Worm (Caenorhabditis elegans) whole organism, young adult: ENCODE data around the gene D2096.5.

Experiments used
- K11D2.4 ChIP-seq: fragments of 200-800 bp; sonication (Bioruptor generic); IDR thresholded peaks from 2 replicates; pipeline ENCODE4 v1.3.6; 2022; ENCODE audit warnings: missing genetic modification reagents, missing genetic modification characterization, missing compliant biosample characterization
- ama-1 ChIP-seq, 3 experiments: fragments of 150-350 bp in 1 of 3; sonication (generic microtip) in 2 of 3; optimal IDR thresholded peaks; 2 replicates each; lab custom pipeline; 2014 to 2018; ENCODE audit warnings: missing biosample characterization in 2 of 3, missing genetic modification characterization in 2 of 3, missing genetic modification reagents in 2 of 3
- attf-3 ChIP-seq: fragments of 200-800 bp; sonication (Bioruptor generic); conservative IDR thresholded peaks from 2 replicates; pipeline ENCODE4 v1.3.6; 2022; ENCODE audit warnings: missing genetic modification reagents, missing genetic modification characterization, missing compliant biosample characterization
- bed-1 ChIP-seq: fragments of 200-800 bp; sonication (Bioruptor generic); IDR thresholded peaks from 2 replicates; pipeline ENCODE4 v1.3.6; 2022; ENCODE audit warnings: missing genetic modification reagents, missing genetic modification characterization, missing compliant biosample characterization
- ceh-58 ChIP-seq: fragments of 200-800 bp; sonication (Bioruptor generic); IDR thresholded peaks from 2 replicates; pipeline ENCODE4 v1.3.6; 2022; ENCODE audit warnings: missing genetic modification characterization, missing compliant biosample characterization
- efl-1 ChIP-seq: fragments of 150-350 bp; optimal IDR thresholded peaks from 2 replicates; lab custom pipeline; 2014; ENCODE audit warnings: missing biosample characterization, missing genetic modification reagents, missing genetic modification characterization
- hsf-1 ChIP-seq: fragments of 200-800 bp; sonication (Bioruptor generic); IDR thresholded peaks from 2 replicates; pipeline ENCODE4 v1.3.6; 2022; ENCODE audit warnings: missing genetic modification reagents, missing genetic modification characterization, missing compliant biosample characterization
- nhr-120 ChIP-seq: fragments of 200-800 bp; sonication (Bioruptor generic); IDR thresholded peaks from 2 replicates; pipeline ENCODE4 v1.3.6; 2022; ENCODE audit warnings: missing genetic modification characterization, missing compliant biosample characterization
- ztf-3 ChIP-seq: fragments of 200-800 bp; sonication (Bioruptor generic); optimal IDR thresholded peaks from 2 replicates; lab custom pipeline; 2018; ENCODE audit warnings: mild to moderate bottlenecking, missing genetic modification characterization, missing compliant biosample characterization
- ztf-6 ChIP-seq: fragments of 200-800 bp; sonication (Bioruptor generic); IDR thresholded peaks from 2 replicates; pipeline ENCODE4 v1.3.6; 2022; ENCODE audit warnings: missing genetic modification reagents, missing genetic modification characterization, missing compliant biosample characterization

ce11 chrIV:8318799-8319198 lies 40.8 kb downstream of the D2096.5 start:
- TF ChIP-seq ztf-6 (GFP tag; lab: Robert Waterston, UW) (no peak), efl-1 (GFP tag; lab: Kevin White, UChicago) (no peak), ztf-3 (GFP tag; lab: Kevin White, UChicago) (no peak), nhr-120 (GFP tag; lab: Robert Waterston, UW) (no peak), ceh-58 (GFP tag; lab: Robert Waterston, UW) (no peak), K11D2.4 (GFP tag; lab: Robert Waterston, UW) (no peak), ama-1 (optimal IDR thresholded peaks at IDR 0.05; lab: Kevin White, UChicago) (no peak), ama-1 (GFP tag; optimal IDR thresholded peaks at IDR 0.05; lab: Kevin White, UChicago) (no peak), attf-3 (no peak), hsf-1 (no peak), bed-1 (no peak)
